Worm (Caenorhabditis elegans): ENCODE data around the gene nhr-237.

Gene nhr-237

ce11 chrV:1642199-1642598 is 15.6 kb upstream of the nhr-237 start, which contains the start of gene Y46H3D.1:
Gene Y46H3D.1 (plus strand): TSS chrV:1642499.
- no peak for TF ChIP-seq ref-1 (GFP tag; conservative IDR thresholded peaks at IDR 0.05)
- no peak for TF ChIP-seq cog-1 (tag; optimal IDR thresholded peaks at IDR 0.05)
- no peak for TF ChIP-seq ztf-29 (GFP tag; IDR thresholded peaks at IDR 0.05)
- TF ChIP-seq med-1 (GFP tag; optimal IDR thresholded peaks at IDR 0.05; ENCODE audit: insufficient read depth) = no peak
- no peak for TF ChIP-seq ztf-23 (GFP tag; IDR thresholded peaks at IDR 0.05)
- TF ChIP-seq T22C8.4 (GFP tag; IDR thresholded peaks at IDR 0.05) = no peak
- TF ChIP-seq tab-1 (GFP tag; IDR thresholded peaks at IDR 0.05) = no peak
- no peak for TF ChIP-seq klf-2 (GFP tag; conservative IDR thresholded peaks at IDR 0.05)
- no peak for TF ChIP-seq flt-1 (GFP tag; IDR thresholded peaks at IDR 0.05)

- TF ChIP-seq ref-1 (GFP tag; conservative IDR thresholded peaks at IDR 0.05) (no peak), klf-2 (GFP tag; conservative IDR thresholded peaks at IDR 0.05) (no peak), ztf-29 (GFP tag; IDR thresholded peaks at IDR 0.05) (no peak), med-1 (GFP tag; optimal IDR thresholded peaks at IDR 0.05; ENCODE audit: insufficient read depth) (no peak), T22C8.4 (GFP tag; IDR thresholded peaks at IDR 0.05) (no peak)
These were observed 13.4 kb upstream of the nhr-237 start, which contains the start of gene str-221 for ce11 chrV:1640008-1640407. Gene str-221 (plus strand): TSS chrV:1640308.

- TF ChIP-seq ref-1 (GFP tag; conservative IDR thresholded peaks at IDR 0.05) = no peak
- TF ChIP-seq klf-2 (GFP tag; conservative IDR thresholded peaks at IDR 0.05) = no peak
- no peak for TF ChIP-seq flt-1 (GFP tag; IDR thresholded peaks at IDR 0.05)
- TF ChIP-seq cog-1 (tag; optimal IDR thresholded peaks at IDR 0.05) = no peak
- TF ChIP-seq ztf-23 (GFP tag; IDR thresholded peaks at IDR 0.05) = no peak
- no peak for TF ChIP-seq tab-1 (GFP tag; IDR thresholded peaks at IDR 0.05)
- TF ChIP-seq ztf-29 (GFP tag; IDR thresholded peaks at IDR 0.05) = no peak
- no peak for TF ChIP-seq med-1 (GFP tag; optimal IDR thresholded peaks at IDR 0.05; ENCODE audit: insufficient read depth)
- TF ChIP-seq T22C8.4 (GFP tag; IDR thresholded peaks at IDR 0.05) = no peak
These were observed 9.2 kb upstream of the nhr-237 start, which contains the start of gene str-222 for ce11 chrV:1635859-1636258. Gene str-222 (plus strand): TSS chrV:1636159.

- TF ChIP-seq ref-1 (GFP tag; conservative IDR thresholded peaks at IDR 0.05) (no peak), klf-2 (GFP tag; conservative IDR thresholded peaks at IDR 0.05) (no peak), flt-1 (GFP tag; IDR thresholded peaks at IDR 0.05) (no peak), T22C8.4 (GFP tag; IDR thresholded peaks at IDR 0.05) (no peak), ztf-23 (GFP tag; IDR thresholded peaks at IDR 0.05) (no peak), ztf-29 (GFP tag; IDR thresholded peaks at IDR 0.05) (no peak), tab-1 (GFP tag; IDR thresholded peaks at IDR 0.05) (no peak), cog-1 (tag; optimal IDR thresholded peaks at IDR 0.05) (no peak), med-1 (GFP tag; optimal IDR thresholded peaks at IDR 0.05; ENCODE audit: insufficient read depth) (no peak)
These were observed 5.1 kb upstream of the nhr-237 start, which contains the start of gene irld-17 for ce11 chrV:1631717-1632116. Gene irld-17 (plus strand): TSS chrV:1632017.

ce11 chrV:1631148-1631547 is 4.5 kb upstream of the nhr-237 start, which contains the start of gene Y46H3D.8:
Gene Y46H3D.8 (minus strand): TSS chrV:1631248.
- no peak for TF ChIP-seq ztf-29 (GFP tag; IDR thresholded peaks at IDR 0.05)
- no peak for TF ChIP-seq ref-1 (GFP tag; conservative IDR thresholded peaks at IDR 0.05)
- TF ChIP-seq T22C8.4 (GFP tag; IDR thresholded peaks at IDR 0.05) = no peak
- no peak for TF ChIP-seq med-1 (GFP tag; optimal IDR thresholded peaks at IDR 0.05; ENCODE audit: insufficient read depth)
- no peak for TF ChIP-seq cog-1 (tag; optimal IDR thresholded peaks at IDR 0.05)
- TF ChIP-seq flt-1 (GFP tag; IDR thresholded peaks at IDR 0.05) = no peak
- no peak for TF ChIP-seq ztf-23 (GFP tag; IDR thresholded peaks at IDR 0.05)
- TF ChIP-seq klf-2 (GFP tag; conservative IDR thresholded peaks at IDR 0.05) = no peak
- no peak for TF ChIP-seq tab-1 (GFP tag; IDR thresholded peaks at IDR 0.05)

- no peak for TF ChIP-seq cog-1 (tag; optimal IDR thresholded peaks at IDR 0.05)
- no peak for TF ChIP-seq ztf-29 (GFP tag; IDR thresholded peaks at IDR 0.05)
- no peak for TF ChIP-seq T22C8.4 (GFP tag; IDR thresholded peaks at IDR 0.05)
- no peak for TF ChIP-seq flt-1 (GFP tag; IDR thresholded peaks at IDR 0.05)
- no peak for TF ChIP-seq med-1 (GFP tag; optimal IDR thresholded peaks at IDR 0.05; ENCODE audit: insufficient read depth)
- no peak for TF ChIP-seq klf-2 (GFP tag; conservative IDR thresholded peaks at IDR 0.05)
- no peak for TF ChIP-seq tab-1 (GFP tag; IDR thresholded peaks at IDR 0.05)
- TF ChIP-seq ref-1 (GFP tag; conservative IDR thresholded peaks at IDR 0.05) = no peak
- TF ChIP-seq ztf-23 (GFP tag; IDR thresholded peaks at IDR 0.05) = no peak
These were observed 2.7 kb upstream of the nhr-237 start, which contains the start of gene nhr-238 for ce11 chrV:1629329-1629728. Gene nhr-238 (minus strand): TSS chrV:1629432.

ce11 chrV:1627269-1627668 is 649 bp upstream of the nhr-237 start:
- TF ChIP-seq T22C8.4 (GFP tag; IDR thresholded peaks at IDR 0.05) = no peak
- no peak for TF ChIP-seq flt-1 (GFP tag; IDR thresholded peaks at IDR 0.05)
- no peak for TF ChIP-seq med-1 (GFP tag; optimal IDR thresholded peaks at IDR 0.05; ENCODE audit: insufficient read depth)
- TF ChIP-seq klf-2 (GFP tag; conservative IDR thresholded peaks at IDR 0.05) = no peak

ce11 chrV:1624340-1624739 is 2.3 kb downstream of the nhr-237 start, which contains the start of gene nhr-110:
Gene nhr-110 (minus strand): TSS chrV:1624440.
- TF ChIP-seq T22C8.4 (GFP tag; IDR thresholded peaks at IDR 0.05) = no peak

- no peak for TF ChIP-seq ztf-29 (GFP tag; IDR thresholded peaks at IDR 0.05)
- no peak for TF ChIP-seq T22C8.4 (GFP tag; IDR thresholded peaks at IDR 0.05)
- no peak for TF ChIP-seq klf-2 (GFP tag; conservative IDR thresholded peaks at IDR 0.05)
- no peak for TF ChIP-seq tab-1 (GFP tag; IDR thresholded peaks at IDR 0.05)
- no peak for TF ChIP-seq ztf-23 (GFP tag; IDR thresholded peaks at IDR 0.05)
- no peak for TF ChIP-seq ref-1 (GFP tag; conservative IDR thresholded peaks at IDR 0.05)
- TF ChIP-seq cog-1 (tag; optimal IDR thresholded peaks at IDR 0.05) = no peak
- no peak for TF ChIP-seq flt-1 (GFP tag; IDR thresholded peaks at IDR 0.05)
- no peak for TF ChIP-seq med-1 (GFP tag; optimal IDR thresholded peaks at IDR 0.05; ENCODE audit: insufficient read depth)
These were observed 3.2 kb downstream of the nhr-237 start for ce11 chrV:1623429-1623828.

- TF ChIP-seq ztf-23 (GFP tag; IDR thresholded peaks at IDR 0.05) (no peak), tab-1 (GFP tag; IDR thresholded peaks at IDR 0.05) (no peak), T22C8.4 (GFP tag; IDR thresholded peaks at IDR 0.05) (no peak), ref-1 (GFP tag; conservative IDR thresholded peaks at IDR 0.05) (no peak), ztf-29 (GFP tag; IDR thresholded peaks at IDR 0.05) (no peak), med-1 (GFP tag; optimal IDR thresholded peaks at IDR 0.05; ENCODE audit: insufficient read depth) (no peak), cog-1 (tag; optimal IDR thresholded peaks at IDR 0.05) (no peak)
These were observed 5.1 kb downstream of the nhr-237 start, which contains the start of gene nhr-117 for ce11 chrV:1621494-1621893. Gene nhr-117 (minus strand): TSS chrV:1621520.
